Worm (Caenorhabditis elegans) whole organism, young adult: ENCODE measurements around the gene F22B7.9.
A peak's percentile ranks its signal among the peaks of the same experiment; 100 is the strongest.

Source experiments
- C06A6.2 ChIP-seq: fragments of 200-800 bp; sonication (Bioruptor generic); conservative IDR thresholded peaks from 2 replicates; pipeline ENCODE4 v1.3.6; 2022; ENCODE audit warnings: missing genetic modification characterization, missing compliant biosample characterization
- F55B11.4 ChIP-seq: sonication (generic microtip); optimal IDR thresholded peaks from 2 replicates; lab custom pipeline; 2016; ENCODE audit warnings: missing compliant biosample characterization, missing genetic modification characterization, borderline replicate concordance; ENCODE audit not compliant: insufficient read depth
- K11D2.4 ChIP-seq: fragments of 200-800 bp; sonication (Bioruptor generic); IDR thresholded peaks from 2 replicates; pipeline ENCODE4 v1.3.6; 2022; ENCODE audit warnings: missing genetic modification reagents, missing genetic modification characterization, missing compliant biosample characterization
- K12H6.12 ChIP-seq: fragments of 200-800 bp; sonication (Bioruptor generic); optimal IDR thresholded peaks from 2 replicates; lab custom pipeline; 2018; ENCODE audit warnings: mild to moderate bottlenecking, missing genetic modification characterization, missing compliant biosample characterization
- T26A5.8 ChIP-seq: sonication (generic microtip); optimal IDR thresholded peaks from 2 replicates; lab custom pipeline; 2016; ENCODE audit warnings: missing genetic modification characterization, missing compliant biosample characterization
- ZK185.1 ChIP-seq: sonication (generic microtip); optimal IDR thresholded peaks from 2 replicates; lab custom pipeline; 2016; ENCODE audit warnings: mild to moderate bottlenecking, missing genetic modification characterization, missing compliant biosample characterization; ENCODE audit not compliant: poor library complexity, severe bottlenecking
- akir-1 ChIP-seq: fragments of 200-800 bp; sonication (Bioruptor generic); optimal IDR thresholded peaks from 2 replicates; lab custom pipeline; 2018; ENCODE audit warnings: mild to moderate bottlenecking, missing genetic modification characterization, moderate library complexity, missing compliant biosample characterization
- ama-1 ChIP-seq, 3 experiments: fragments of 150-350 bp in 1 of 3; sonication (generic microtip) in 2 of 3; optimal IDR thresholded peaks; 2 replicates each; lab custom pipeline; 2014 to 2018; ENCODE audit warnings: missing biosample characterization in 2 of 3, missing genetic modification characterization in 2 of 3, missing genetic modification reagents in 2 of 3
- aptf-2 ChIP-seq: fragments of 200-800 bp; sonication (Bioruptor generic); conservative IDR thresholded peaks from 2 replicates; pipeline ENCODE4 v1.3.6; 2022; ENCODE audit warnings: missing genetic modification reagents, missing genetic modification characterization, missing compliant biosample characterization
- aptf-3 ChIP-seq: fragments of 200-800 bp; sonication (Bioruptor generic); IDR thresholded peaks from 2 replicates; pipeline ENCODE4 v1.3.6; 2022; ENCODE audit warnings: missing genetic modification characterization, missing compliant biosample characterization
- atf-7 ChIP-seq: sonication (generic microtip); optimal IDR thresholded peaks from 2 replicates; lab custom pipeline; 2017; ENCODE audit warnings: mild to moderate bottlenecking, missing genetic modification characterization, missing compliant biosample characterization
- attf-3 ChIP-seq: fragments of 200-800 bp; sonication (Bioruptor generic); conservative IDR thresholded peaks from 2 replicates; pipeline ENCODE4 v1.3.6; 2022; ENCODE audit warnings: missing genetic modification reagents, missing genetic modification characterization, missing compliant biosample characterization
- attf-5 ChIP-seq: fragments of 200-800 bp; sonication (Bioruptor generic); optimal IDR thresholded peaks from 2 replicates; lab custom pipeline; 2018; ENCODE audit warnings: mild to moderate bottlenecking, missing genetic modification characterization, missing compliant biosample characterization
- bed-1 ChIP-seq: fragments of 200-800 bp; sonication (Bioruptor generic); IDR thresholded peaks from 2 replicates; pipeline ENCODE4 v1.3.6; 2022; ENCODE audit warnings: missing genetic modification reagents, missing genetic modification characterization, missing compliant biosample characterization
- bed-2 ChIP-seq: fragments of 200-800 bp; sonication (Bioruptor generic); IDR thresholded peaks from 2 replicates; pipeline ENCODE4 v1.3.6; 2022; ENCODE audit warnings: missing genetic modification reagents, missing genetic modification characterization, missing compliant biosample characterization
- cebp-1 ChIP-seq, 2 experiments: fragments of 200-800 bp in 1 of 2; sonication (Bioruptor generic) in 1 of 2; sonication (generic microtip) in 1 of 2; IDR thresholded peaks in 1 of 2; optimal IDR thresholded peaks in 1 of 2; 2 replicates each; pipeline versions ENCODE4 v1.3.6 to Lab custom; 2017 to 2022; ENCODE audit warnings: missing compliant biosample characterization in 2 of 2, missing genetic modification characterization in 2 of 2, mild to moderate bottlenecking in 1 of 2, missing genetic modification reagents in 1 of 2, moderate library complexity in 1 of 2
- cebp-2 ChIP-seq: fragments of 200-800 bp; sonication (Bioruptor generic); IDR thresholded peaks from 2 replicates; pipeline ENCODE4 v1.3.6; 2022; ENCODE audit warnings: missing genetic modification characterization, missing compliant biosample characterization
- ceh-27 ChIP-seq: fragments of 200-800 bp; sonication (Bioruptor generic); optimal IDR thresholded peaks from 2 replicates; lab custom pipeline; 2018; ENCODE audit warnings: mild to moderate bottlenecking, missing genetic modification characterization, moderate library complexity, missing compliant biosample characterization
- ceh-40 ChIP-seq: fragments of 200-800 bp; sonication (Bioruptor generic); IDR thresholded peaks from 2 replicates; pipeline ENCODE4 v1.3.6; 2022; ENCODE audit warnings: missing genetic modification characterization, missing compliant biosample characterization
- ceh-91 ChIP-seq: fragments of 200-800 bp; sonication (Bioruptor generic); IDR thresholded peaks from 2 replicates; pipeline ENCODE4 v1.3.6; 2022; ENCODE audit warnings: missing genetic modification reagents, missing genetic modification characterization, missing compliant biosample characterization
- dpff-1 ChIP-seq: sonication (generic microtip); optimal IDR thresholded peaks from 2 replicates; lab custom pipeline; 2017; ENCODE audit warnings: mild to moderate bottlenecking, missing genetic modification characterization, missing compliant biosample characterization
- dpl-1 ChIP-seq: fragments of 150-350 bp; optimal IDR thresholded peaks from 2 replicates; lab custom pipeline; 2014; ENCODE audit warnings: missing biosample characterization, missing genetic modification reagents, missing genetic modification characterization
- efl-1 ChIP-seq: fragments of 150-350 bp; optimal IDR thresholded peaks from 2 replicates; lab custom pipeline; 2014; ENCODE audit warnings: missing biosample characterization, missing genetic modification reagents, missing genetic modification characterization
- ets-4 ChIP-seq: fragments of 200-800 bp; sonication (Bioruptor generic); optimal IDR thresholded peaks from 2 replicates; lab custom pipeline; 2018; ENCODE audit warnings: mild to moderate bottlenecking, missing genetic modification characterization, missing compliant biosample characterization
- hlh-26 ChIP-seq: fragments of 200-800 bp; sonication (Bioruptor generic); conservative IDR thresholded peaks from 2 replicates; pipeline ENCODE4 v1.3.6; 2022; ENCODE audit warnings: missing genetic modification reagents, missing genetic modification characterization, missing compliant biosample characterization
- hmg-1.2 ChIP-seq: fragments of 200-800 bp; sonication (Bioruptor generic); IDR thresholded peaks from 2 replicates; pipeline ENCODE4 v1.3.6; 2022; ENCODE audit warnings: missing genetic modification reagents, missing genetic modification characterization, missing compliant biosample characterization
- lin-54 ChIP-seq: fragments of 200-800 bp; sonication (Bioruptor generic); optimal IDR thresholded peaks from 2 replicates; lab custom pipeline; 2018; ENCODE audit warnings: mild to moderate bottlenecking, missing genetic modification characterization, missing compliant biosample characterization
- madf-3 ChIP-seq: fragments of 200-800 bp; sonication (Bioruptor generic); IDR thresholded peaks from 2 replicates; pipeline ENCODE4 v1.3.6; 2022; ENCODE audit warnings: missing genetic modification reagents, missing genetic modification characterization, missing compliant biosample characterization
- madf-6 ChIP-seq: fragments of 200-800 bp; sonication (Bioruptor generic); IDR thresholded peaks from 2 replicates; pipeline ENCODE4 v1.3.6; 2022; ENCODE audit warnings: missing genetic modification reagents, missing genetic modification characterization, missing compliant biosample characterization
- mcd-1 ChIP-seq: fragments of 200-800 bp; sonication (Bioruptor generic); IDR thresholded peaks from 2 replicates; pipeline ENCODE4 v1.3.6; 2022; ENCODE audit warnings: missing genetic modification reagents, missing genetic modification characterization, missing compliant biosample characterization
- mel-28 ChIP-seq: sonication (generic microtip); optimal IDR thresholded peaks from 2 replicates; lab custom pipeline; 2016; ENCODE audit warnings: borderline replicate concordance, mild to moderate bottlenecking, missing genetic modification characterization, missing compliant biosample characterization
- nhr-120 ChIP-seq: fragments of 200-800 bp; sonication (Bioruptor generic); IDR thresholded peaks from 2 replicates; pipeline ENCODE4 v1.3.6; 2022; ENCODE audit warnings: missing genetic modification characterization, missing compliant biosample characterization
- nhr-27 ChIP-seq: fragments of 200-800 bp; sonication (Bioruptor generic); optimal IDR thresholded peaks from 2 replicates; lab custom pipeline; 2018; ENCODE audit warnings: mild to moderate bottlenecking, missing genetic modification characterization, moderate library complexity, missing compliant biosample characterization
- rec-8 ChIP-seq, 2 experiments: sonication (generic microtip); optimal IDR thresholded peaks; 2 replicates each; lab custom pipeline; 2016; ENCODE audit warnings: mild to moderate bottlenecking in 2 of 2, missing genetic modification characterization in 2 of 2, missing genetic modification reagents in 2 of 2, missing genotype in 2 of 2, missing biosample characterization in 1 of 2, missing compliant biosample characterization in 1 of 2, moderate library complexity in 1 of 2
- repo-1 ChIP-seq: sonication (generic microtip); optimal IDR thresholded peaks from 2 replicates; lab custom pipeline; 2017; ENCODE audit warnings: mild to moderate bottlenecking, missing genetic modification characterization, missing compliant biosample characterization
- snpc-1.1 ChIP-seq: sonication (generic microtip); optimal IDR thresholded peaks from 2 replicates; lab custom pipeline; 2017; ENCODE audit warnings: missing genetic modification characterization, mild to moderate bottlenecking, missing compliant biosample characterization, antibody characterized with exemption, moderate library complexity, missing genotype, missing genetic modification reagents; ENCODE audit not compliant: insufficient read depth
- sptf-2 ChIP-seq: fragments of 200-800 bp; sonication (Bioruptor generic); optimal IDR thresholded peaks from 2 replicates; lab custom pipeline; 2018; ENCODE audit warnings: mild to moderate bottlenecking, missing genetic modification characterization, missing compliant biosample characterization
- tbp1 ChIP-seq: fragments of 200-800 bp; sonication (Bioruptor generic); optimal IDR thresholded peaks from 2 replicates; lab custom pipeline; 2018; ENCODE audit warnings: mild to moderate bottlenecking, missing genetic modification characterization, missing compliant biosample characterization
- tbx-9 ChIP-seq: sonication (generic microtip); optimal IDR thresholded peaks from 2 replicates; lab custom pipeline; 2016; ENCODE audit warnings: borderline replicate concordance, missing genetic modification characterization, inconsistent platforms, missing compliant biosample characterization
- unc-62 ChIP-seq: fragments of 150-350 bp; optimal IDR thresholded peaks from 2 replicates; lab custom pipeline; 2014; ENCODE audit warnings: missing biosample characterization, missing genetic modification reagents, missing genetic modification characterization
- ztf-25 ChIP-seq: fragments of 200-800 bp; sonication (Bioruptor generic); IDR thresholded peaks from 2 replicates; pipeline ENCODE4 v1.3.6; 2022; ENCODE audit warnings: missing genetic modification reagents, missing genetic modification characterization, missing compliant biosample characterization
- ztf-26 ChIP-seq: sonication (generic microtip); optimal IDR thresholded peaks from 2 replicates; lab custom pipeline; 2017; ENCODE audit warnings: missing genetic modification characterization, missing compliant biosample characterization
- ztf-28 ChIP-seq: fragments of 200-800 bp; sonication (Bioruptor generic); IDR thresholded peaks from 2 replicates; pipeline ENCODE4 v1.3.6; 2022; ENCODE audit warnings: missing genetic modification reagents, missing genetic modification characterization, missing compliant biosample characterization
- ztf-6 ChIP-seq: fragments of 200-800 bp; sonication (Bioruptor generic); IDR thresholded peaks from 2 replicates; pipeline ENCODE4 v1.3.6; 2022; ENCODE audit warnings: missing genetic modification reagents, missing genetic modification characterization, missing compliant biosample characterization

F22B7.9 gene

DNA sequence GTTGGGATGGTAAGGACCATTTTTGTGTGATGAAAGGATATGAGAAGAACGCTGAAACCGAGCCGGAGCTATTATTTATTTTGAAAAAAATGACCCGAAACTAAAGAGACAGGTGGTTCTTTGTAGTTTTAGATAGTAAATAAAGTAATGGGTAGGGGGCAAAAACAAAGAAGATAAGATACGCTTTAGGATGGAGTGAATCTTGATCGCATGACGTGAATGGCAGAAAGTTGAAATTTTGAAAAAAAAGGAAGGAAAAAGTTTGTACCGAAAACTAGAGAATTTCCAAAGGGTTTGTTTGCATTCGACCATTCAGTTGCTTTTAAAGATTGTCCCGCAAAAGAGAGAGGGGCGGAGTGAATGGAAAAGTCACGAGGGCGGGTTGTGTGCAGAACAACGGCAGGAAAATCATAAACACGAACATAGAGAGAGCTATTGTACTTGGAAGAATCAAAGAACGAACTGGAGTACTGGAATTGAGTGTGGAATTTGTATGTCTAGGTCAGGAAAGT lies at the start of gene F22B7.9:
F22B7.9 (minus strand) TSS at position 51 of the 512 bp plus-strand sequence.
- TF ChIP-seq attf-3 (GFP tag; lab: Robert Waterston, UW) (0 out of 2 replicates have a peak, but pooled peaks have one; percentile 12), ztf-6 (no peak), ceh-91 (GFP tag; lab: Robert Waterston, UW) (no peak), K12H6.12 (tag; lab: Kevin White, UChicago) (peak; percentile 23), ceh-27 (GFP tag; lab: Kevin White, UChicago) (no peak), ztf-28 (GFP tag; lab: Robert Waterston, UW) (no peak), tbx-9 (tag; lab: Kevin White, UChicago) (no peak), aptf-2 (GFP tag; lab: Robert Waterston, UW) (no peak), aptf-3 (GFP tag; lab: Robert Waterston, UW) (no peak), ztf-26 (no peak), ceh-40 (GFP tag; lab: Robert Waterston, UW) (no peak), atf-7 (tag; lab: Kevin White, UChicago) (no peak), dpff-1 (tag; lab: Kevin White, UChicago) (no peak), ztf-25 (GFP tag; lab: Robert Waterston, UW) (no peak), bed-2 (GFP tag; lab: Robert Waterston, UW) (no peak), K11D2.4 (GFP tag; lab: Robert Waterston, UW) (0 out of 2 replicates have a peak, but pooled peaks have one; percentile 23), ama-1 (optimal IDR thresholded peaks at IDR 0.05; lab: Kevin White, UChicago) (peak; percentile 82), ama-1 (GFP tag; optimal IDR thresholded peaks at IDR 0.05; lab: Kevin White, UChicago) (no peak), cebp-2 (GFP tag; lab: Robert Waterston, UW) (no peak)

DNA sequence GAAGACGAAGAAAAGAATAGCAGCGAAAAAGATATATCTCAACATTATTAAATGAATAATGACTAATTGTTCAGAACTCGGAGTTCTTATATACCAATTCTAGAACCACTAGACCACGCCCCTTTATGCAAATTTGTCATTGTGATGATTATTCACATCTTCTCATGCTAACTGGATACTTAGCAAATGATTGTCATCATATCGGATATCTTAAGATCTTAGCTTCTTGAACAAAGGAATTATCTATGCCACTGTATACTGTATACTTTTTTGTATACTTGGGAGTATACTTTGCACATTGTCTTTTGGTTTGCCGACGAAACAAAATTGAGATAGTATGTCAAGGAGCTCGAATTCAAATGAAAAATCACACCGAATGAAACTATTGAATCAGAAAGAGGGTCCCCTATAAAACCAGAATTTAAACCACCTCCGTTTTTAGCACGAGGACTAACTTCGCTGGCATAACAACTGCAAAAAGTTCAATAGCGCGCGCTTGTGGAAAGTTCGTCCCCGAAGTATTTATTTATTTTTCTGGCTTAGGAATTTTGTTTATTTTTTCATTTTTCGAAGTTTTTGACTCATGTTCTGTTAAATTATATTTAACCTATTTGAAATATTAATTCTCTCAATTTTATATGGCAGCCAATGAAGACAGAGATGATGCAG lies 46.7 kb upstream of the F22B7.9 start, which contains the start of the genes sdz-1 and vps-33.1:
sdz-1 (minus strand) TSS at position 51 of the 669 bp plus-strand sequence.
vps-33.1 (plus strand) TSS at position 639 of the 669 bp plus-strand sequence.
- TF ChIP-seq attf-5 (GFP tag; lab: Kevin White, UChicago), result no peak
- TF ChIP-seq madf-6, result 0 out of 2 replicates have a peak, but pooled peaks have one; percentile 9
- TF ChIP-seq C06A6.2 (GFP tag; lab: Robert Waterston, UW), result no peak
- no peak for TF ChIP-seq ets-4 (GFP tag; lab: Kevin White, UChicago)
- TF ChIP-seq F55B11.4, result no peak
- TF ChIP-seq ZK185.1 (tag; lab: Kevin White, UChicago), result peak; percentile 31
- no peak for TF ChIP-seq cebp-1 (GFP tag; IDR thresholded peaks at IDR 0.05; lab: Robert Waterston, UW)
- TF ChIP-seq cebp-1 (tag; optimal IDR thresholded peaks at IDR 0.05; lab: Kevin White, UChicago), result no peak
- no peak for TF ChIP-seq madf-3
- TF ChIP-seq atf-7 (tag; lab: Kevin White, UChicago), result no peak
- TF ChIP-seq mcd-1 (GFP tag; lab: Robert Waterston, UW), result peak; percentile 60
- TF ChIP-seq repo-1 (tag; lab: Kevin White, UChicago), result no peak
- TF ChIP-seq tbp1 (GFP tag; lab: Kevin White, UChicago), result no peak
- no peak for TF ChIP-seq bed-1 (GFP tag; lab: Robert Waterston, UW)
- no peak for TF ChIP-seq unc-62 (GFP tag; lab: Kevin White, UChicago)
- no peak for TF ChIP-seq snpc-1.1
- TF ChIP-seq akir-1, result no peak
- TF ChIP-seq nhr-27 (tag; lab: Kevin White, UChicago), result no peak
- TF ChIP-seq ceh-27 (GFP tag; lab: Kevin White, UChicago), result peak; percentile 57
- TF ChIP-seq hmg-1.2 (GFP tag; lab: Robert Waterston, UW), result no peak
- no peak for TF ChIP-seq mel-28 (tag; lab: Kevin White, UChicago)
- no peak for TF ChIP-seq ztf-28 (GFP tag; lab: Robert Waterston, UW)
- TF ChIP-seq hlh-26 (GFP tag; lab: Robert Waterston, UW), result no peak
- no peak for TF ChIP-seq sptf-2 (GFP tag; lab: Kevin White, UChicago)
- no peak for TF ChIP-seq T26A5.8 (tag; lab: Kevin White, UChicago)
- no peak for TF ChIP-seq nhr-120 (GFP tag; lab: Robert Waterston, UW)
- TF ChIP-seq lin-54 (GFP tag; lab: Kevin White, UChicago), result peak; percentile 35
- no peak for TF ChIP-seq rec-8 (tag; optimal IDR thresholded peaks at IDR 0.05; lab: Kevin White, UChicago)
- peak; percentile 41 for TF ChIP-seq efl-1 (GFP tag; lab: Kevin White, UChicago)
- peak; percentile 36 for TF ChIP-seq dpl-1
- no peak for TF ChIP-seq cebp-2 (GFP tag; lab: Robert Waterston, UW)
- TF ChIP-seq, all 124 proteins: peak for 7
